Fruit fly (Drosophila melanogaster): ENCODE data around the gene CG7194.

CG7194 gene

DNA sequence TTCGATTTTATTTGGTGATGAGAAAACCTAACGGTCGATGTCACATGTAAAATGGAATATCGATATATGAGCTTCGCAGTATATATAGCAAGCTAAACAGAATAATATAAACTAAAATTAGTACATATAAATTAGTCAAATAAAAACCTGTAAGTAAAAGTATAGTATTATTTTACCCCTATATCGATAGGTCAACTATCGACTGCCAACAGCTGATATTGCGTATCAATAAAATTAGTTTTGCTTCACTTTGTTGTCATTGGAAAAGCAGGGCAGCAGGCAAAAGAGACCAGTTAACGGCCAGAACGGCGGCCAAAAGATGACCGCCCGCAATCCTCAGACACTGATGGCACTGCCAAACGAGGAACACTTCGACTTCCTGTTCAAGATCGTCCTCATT is 6.9 kb downstream of the CG7194 start, which contains the start of gene Rab19 (continued):
- TF ChIP-seq Deaf1 (tag; optimal IDR thresholded peaks at IDR 0.05) (no peak), E2f1 (GFP tag; IDR thresholded peaks at IDR 0.05) (no peak), CG16813 (GFP tag; IDR thresholded peaks at IDR 0.05; ENCODE audit: partially characterized antibody) (peak; percentile 86), CG2712 (tag; optimal IDR thresholded peaks at IDR 0.05) (peak; percentile 20), eve (GFP tag; optimal IDR thresholded peaks at IDR 0.05) (no peak), PHDP (tag; optimal IDR thresholded peaks at IDR 0.05) (peak; percentile 12), Side (GFP tag; optimal IDR thresholded peaks at IDR 0.05) (no peak), abd-A (tag; optimal IDR thresholded peaks at IDR 0.05) (peak; percentile 5), CG34224 (GFP tag; IDR thresholded peaks at IDR 0.05; ENCODE audit: partially characterized antibody) (peak; percentile 95), CG2116 (GFP tag; optimal IDR thresholded peaks at IDR 0.05) (peak; percentile 82), CG12659 (GFP tag; optimal IDR thresholded peaks at IDR 0.05) (peak; percentile 9), vnd (GFP tag; IDR thresholded peaks at IDR 0.05; ENCODE audit: partially characterized antibody) (peak; percentile 85), Blimp-1 (GFP tag; optimal IDR thresholded peaks at IDR 0.05) (peak; percentile 85), mld (GFP tag; IDR thresholded peaks at IDR 0.05; ENCODE audit: partially characterized antibody) (peak; percentile 78; the same call in 2 of the 3 replicates), HLH54F (GFP tag; optimal IDR thresholded peaks at IDR 0.05) (no peak), CG10274 (GFP tag; optimal IDR thresholded peaks at IDR 0.05) (no peak), CG7963 (GFP tag; IDR thresholded peaks at IDR 0.05; ENCODE audit: partially characterized antibody) (peak; percentile 65; the same call in 2 of the 3 replicates), CG14710 (tag; optimal IDR thresholded peaks at IDR 0.05) (peak; percentile 93), amos (GFP tag; IDR thresholded peaks at IDR 0.05; ENCODE audit: partially characterized antibody) (peak; percentile 79), trem (tag; optimal IDR thresholded peaks at IDR 0.05) (peak; percentile 61), maf-S (GFP tag; optimal IDR thresholded peaks at IDR 0.05) (no peak)

dm6 chr3L:8295227-8295626 is 8.6 kb downstream of the CG7194 start, which contains the start of gene CG7201:
Gene CG7201, minus strand, starts transcription at chr3L:8295327.
- no peak for TF ChIP-seq CG8388 (GFP tag; optimal IDR thresholded peaks at IDR 0.05)
- TF ChIP-seq Trl (optimal IDR thresholded peaks at IDR 0.05) = no peak
- no peak for TF ChIP-seq Trl (GFP tag; optimal IDR thresholded peaks at IDR 0.05)
- TF ChIP-seq Pdp1 (GFP tag; optimal IDR thresholded peaks at IDR 0.05) = no peak
- no peak for TF ChIP-seq rib (GFP tag; IDR thresholded peaks at IDR 0.05)
- TF ChIP-seq CG12744 (GFP tag; optimal IDR thresholded peaks at IDR 0.05) = no peak
- TF ChIP-seq NC2α (GFP tag; optimal IDR thresholded peaks at IDR 0.05) = no peak
- no peak for TF ChIP-seq Ptx1 (GFP tag; IDR thresholded peaks at IDR 0.05)
- TF ChIP-seq CG7357 (GFP tag; IDR thresholded peaks at IDR 0.05) = no peak
- no peak for TF ChIP-seq CG10979 (tag; optimal IDR thresholded peaks at IDR 0.05)
- no peak for TF ChIP-seq CG6272 (GFP tag; IDR thresholded peaks at IDR 0.05)
- TF ChIP-seq dmrt11E (tag; optimal IDR thresholded peaks at IDR 0.05) = no peak
- no peak for TF ChIP-seq pros (GFP tag; optimal IDR thresholded peaks at IDR 0.05)
- no peak for TF ChIP-seq crp (GFP tag; optimal IDR thresholded peaks at IDR 0.05)
- no peak for TF ChIP-seq CG14860 (GFP tag; IDR thresholded peaks at IDR 0.05; ENCODE audit: partially characterized antibody)
- no peak for TF ChIP-seq CG12155 (GFP tag; optimal IDR thresholded peaks at IDR 0.05)
- no peak for TF ChIP-seq CG5245 (GFP tag; optimal IDR thresholded peaks at IDR 0.05)
- no peak for TF ChIP-seq CG17328 (GFP tag; IDR thresholded peaks at IDR 0.05)

Measured in whole organism, embryonic.